Worm (Caenorhabditis elegans) whole organism, L1 larva: Measurements from ENCODE around the gene F16G10.11.

Experiments used
- C16A3.4 ChIP-seq: fragments of 150-350 bp; optimal IDR thresholded peaks from 2 replicates; lab custom pipeline; 2014; ENCODE audit warnings: missing biosample characterization, missing genetic modification characterization
- aha-1 ChIP-seq: fragments of 150-350 bp; optimal IDR thresholded peaks from 2 replicates; lab custom pipeline; 2014; ENCODE audit warnings: missing biosample characterization, missing genetic modification characterization
- ama-1 ChIP-seq: fragments of 150-350 bp; optimal IDR thresholded peaks from 2 replicates; lab custom pipeline; 2014
- blmp-1 ChIP-seq: fragments of 150-350 bp; optimal IDR thresholded peaks from 2 replicates; lab custom pipeline; 2014; ENCODE audit warnings: missing biosample characterization, missing genetic modification characterization
- ceh-8 ChIP-seq: fragments of 200-800 bp; sonication (Bioruptor generic); optimal IDR thresholded peaks from 2 replicates; lab custom pipeline; 2018; ENCODE audit warnings: mild to moderate bottlenecking, missing genetic modification characterization, moderate library complexity, missing compliant biosample characterization
- ceh-82 ChIP-seq, 3 experiments: fragments of 150-350 bp in 1 of 3; sonication (generic microtip) in 2 of 3; optimal IDR thresholded peaks; 2 replicates each; lab custom pipeline; 2014 to 2017; ENCODE audit warnings: missing biosample characterization in 3 of 3, missing genetic modification characterization in 3 of 3
- efl-1 ChIP-seq, 4 experiments: fragments of 150-350 bp; optimal IDR thresholded peaks in 3 of 4; peaks in 1 of 4; 1 replicate in 1 of 4; 2 replicates in 3 of 4; lab custom pipeline; 2014; ENCODE audit warnings: missing biosample characterization in 2 of 4, missing genetic modification characterization in 2 of 4, missing genetic modification reagents in 2 of 4
- lin-15B ChIP-seq: fragments of 150-350 bp; sonication (generic microtip); optimal IDR thresholded peaks from 3 replicates; lab custom pipeline; 2014; ENCODE audit warnings: missing biosample characterization, missing genetic modification characterization
- lsy-2 ChIP-seq, 2 experiments: fragments of 150-350 bp; optimal IDR thresholded peaks; 2 replicates each; lab custom pipeline; 2014; ENCODE audit warnings: missing biosample characterization in 2 of 2, missing genetic modification characterization in 2 of 2
- nhr-28 ChIP-seq: fragments of 150-350 bp; optimal IDR thresholded peaks from 2 replicates; lab custom pipeline; 2014; ENCODE audit warnings: missing biosample characterization, missing genetic modification characterization
- pqm-1 ChIP-seq: sonication (generic microtip); optimal IDR thresholded peaks from 3 replicates; lab custom pipeline; 2017; ENCODE audit warnings: missing biosample characterization, missing genetic modification characterization
- sptf-1 ChIP-seq: fragments of 150-350 bp; optimal IDR thresholded peaks from 2 replicates; lab custom pipeline; 2014; ENCODE audit warnings: missing biosample characterization, missing genetic modification characterization
- tlp-1 ChIP-seq: fragments of 150-350 bp; optimal IDR thresholded peaks from 2 replicates; lab custom pipeline; 2014; ENCODE audit warnings: missing biosample characterization, missing genetic modification characterization
- zag-1 ChIP-seq: fragments of 150-350 bp; optimal IDR thresholded peaks from 2 replicates; lab custom pipeline; 2014; ENCODE audit warnings: missing biosample characterization, missing genetic modification characterization

- no peak for TF ChIP-seq nhr-28 (tag; lab: Kevin White, UChicago)
- no peak for TF ChIP-seq ama-1 (lab: Kevin White, UChicago)
- no peak for TF ChIP-seq pqm-1 (tag; lab: Kevin White, UChicago)
- TF ChIP-seq zag-1 (tag; lab: Kevin White, UChicago), result no peak
- TF ChIP-seq ceh-82 (tag; optimal IDR thresholded peaks at IDR 0.05; lab: Kevin White, UChicago), result no peak
- TF ChIP-seq ceh-8 (GFP tag; lab: Kevin White, UChicago), result no peak
- no peak for TF ChIP-seq sptf-1 (tag; lab: Kevin White, UChicago)
- TF ChIP-seq lsy-2 (tag; optimal IDR thresholded peaks at IDR 0.05; lab: Kevin White, UChicago), result no peak
- no peak for TF ChIP-seq blmp-1 (tag; lab: Kevin White, UChicago)
- TF ChIP-seq tlp-1 (tag; lab: Kevin White, UChicago), result no peak
- no peak for TF ChIP-seq aha-1 (tag; lab: Kevin White, UChicago)
- no peak for TF ChIP-seq lin-15B (tag; lab: Kevin White, UChicago)
- TF ChIP-seq C16A3.4 (tag; lab: Kevin White, UChicago), result no peak
- no peak for TF ChIP-seq efl-1 (optimal IDR thresholded peaks at IDR 0.05; lab: Kevin White, UChicago)
- no peak for TF ChIP-seq efl-1 (GFP tag; optimal IDR thresholded peaks at IDR 0.05 in 1 of 2; lab: Kevin White, UChicago)
Measured at ce11 chrII:2356795-2357194, 36.9 kb downstream of the F16G10.11 start, which contains the start of gene F43C11.1.
